Worm (Caenorhabditis elegans): Measurements from ENCODE around the gene irg-7.

Gene irg-7

ce11 chrX:3245812-3246211 is 2.4 kb upstream of the irg-7 start, which contains the start of gene F40F4.7:
Gene F40F4.7, minus strand, starts transcription at chrX:3245933.
- TF ChIP-seq cog-1 (tag; optimal IDR thresholded peaks at IDR 0.05) (peak; percentile 41), T22C8.4 (GFP tag; IDR thresholded peaks at IDR 0.05) (no peak)

DNA sequence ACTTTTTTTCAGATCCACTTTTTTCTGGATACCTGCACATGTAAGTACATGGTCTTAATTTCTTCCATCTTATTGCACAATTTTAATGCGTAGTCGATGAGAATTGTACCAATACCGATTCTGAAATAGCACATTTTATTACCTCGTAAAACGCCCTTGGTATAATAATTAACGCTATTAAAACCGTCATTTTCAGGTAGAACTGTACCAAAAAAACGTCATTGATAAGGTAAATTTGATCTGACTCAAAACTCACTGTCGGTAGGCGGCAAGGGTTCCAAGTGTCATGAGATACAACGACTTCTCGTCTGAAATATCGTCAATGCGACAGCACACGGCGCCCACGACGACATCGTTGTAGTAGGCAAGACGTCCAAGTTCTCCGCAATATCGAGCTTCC is 966 bp upstream of the irg-7 start:
- TF ChIP-seq ztf-23 (GFP tag; IDR thresholded peaks at IDR 0.05), result no peak
- no peak for TF ChIP-seq ref-1 (GFP tag; conservative IDR thresholded peaks at IDR 0.05)
- no peak for TF ChIP-seq klf-2 (GFP tag; conservative IDR thresholded peaks at IDR 0.05)
- no peak for TF ChIP-seq med-1 (GFP tag; optimal IDR thresholded peaks at IDR 0.05; ENCODE audit: insufficient read depth)
- TF ChIP-seq flt-1 (GFP tag; IDR thresholded peaks at IDR 0.05), result no peak
- TF ChIP-seq tab-1 (GFP tag; IDR thresholded peaks at IDR 0.05), result no peak
- TF ChIP-seq ztf-29 (GFP tag; IDR thresholded peaks at IDR 0.05), result no peak
- TF ChIP-seq T22C8.4 (GFP tag; IDR thresholded peaks at IDR 0.05), result no peak
- TF ChIP-seq cog-1 (tag; optimal IDR thresholded peaks at IDR 0.05), result no peak

DNA sequence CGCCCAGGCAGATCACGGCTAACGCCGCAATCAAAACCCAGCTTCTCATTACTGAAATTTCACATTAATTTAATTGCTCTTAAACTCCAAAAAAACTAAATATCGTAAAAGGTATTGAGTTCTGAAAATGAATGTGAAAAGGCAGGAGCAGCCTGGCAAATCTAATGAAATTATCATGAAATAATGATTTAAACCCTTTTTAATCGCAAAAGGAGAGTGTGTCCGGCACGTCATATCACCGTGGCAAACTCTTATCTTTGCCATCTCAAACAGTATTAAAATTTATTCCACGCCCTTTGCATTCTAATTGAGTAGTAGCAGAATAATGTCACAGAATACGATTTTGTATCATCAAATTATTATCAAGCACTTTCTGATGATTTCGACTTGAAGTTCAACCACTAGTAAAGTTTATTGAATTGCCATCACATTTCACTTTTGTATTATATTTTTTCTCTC is 8.0 kb downstream of the irg-7 start, which contains the start of gene F28B4.3:
Gene F28B4.3 (minus strand): TSS at position 51 of the 459 bp plus-strand sequence.
- TF ChIP-seq klf-2 (GFP tag; conservative IDR thresholded peaks at IDR 0.05) (no peak), ztf-23 (GFP tag; IDR thresholded peaks at IDR 0.05) (no peak), ztf-29 (GFP tag; IDR thresholded peaks at IDR 0.05) (no peak), T22C8.4 (GFP tag; IDR thresholded peaks at IDR 0.05) (no peak), med-1 (GFP tag; optimal IDR thresholded peaks at IDR 0.05; ENCODE audit: insufficient read depth) (no peak), ref-1 (GFP tag; conservative IDR thresholded peaks at IDR 0.05) (no peak)

ce11 chrX:3230575-3230974 is 12.9 kb downstream of the irg-7 start:
- no peak for TF ChIP-seq klf-2 (GFP tag; conservative IDR thresholded peaks at IDR 0.05)
- TF ChIP-seq ztf-23 (GFP tag; IDR thresholded peaks at IDR 0.05), result no peak
- no peak for TF ChIP-seq T22C8.4 (GFP tag; IDR thresholded peaks at IDR 0.05)

DNA sequence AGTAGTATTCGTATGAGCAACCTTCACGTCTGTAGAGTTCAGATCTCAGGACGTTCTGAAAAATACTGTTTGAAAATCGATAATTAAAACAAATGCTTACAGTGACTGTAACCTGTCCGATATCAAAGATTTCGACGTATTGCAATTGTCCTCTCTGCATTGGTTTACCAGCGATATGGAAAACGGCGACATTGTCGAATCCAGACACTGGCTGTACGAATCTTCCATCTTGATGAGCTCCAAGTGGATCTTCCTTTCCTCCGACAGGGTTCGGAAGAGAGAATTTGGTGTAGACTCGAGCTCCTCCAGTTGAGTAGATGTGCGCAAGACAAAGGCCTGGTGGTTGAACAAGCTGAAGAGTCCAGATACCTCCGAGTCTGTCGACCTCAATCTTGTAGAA is 14.7 kb downstream of the irg-7 start:
- no peak for TF ChIP-seq flt-1 (GFP tag; IDR thresholded peaks at IDR 0.05)
- no peak for TF ChIP-seq cog-1 (tag; optimal IDR thresholded peaks at IDR 0.05)
- TF ChIP-seq ztf-23 (GFP tag; IDR thresholded peaks at IDR 0.05), result no peak
- TF ChIP-seq T22C8.4 (GFP tag; IDR thresholded peaks at IDR 0.05), result no peak
- no peak for TF ChIP-seq tab-1 (GFP tag; IDR thresholded peaks at IDR 0.05)
- no peak for TF ChIP-seq ref-1 (GFP tag; conservative IDR thresholded peaks at IDR 0.05)
- TF ChIP-seq ztf-29 (GFP tag; IDR thresholded peaks at IDR 0.05), result no peak
- TF ChIP-seq klf-2 (GFP tag; conservative IDR thresholded peaks at IDR 0.05), result no peak
- TF ChIP-seq med-1 (GFP tag; optimal IDR thresholded peaks at IDR 0.05; ENCODE audit: insufficient read depth), result no peak

- TF ChIP-seq cog-1 (tag; optimal IDR thresholded peaks at IDR 0.05), result no peak
- TF ChIP-seq med-1 (GFP tag; optimal IDR thresholded peaks at IDR 0.05; ENCODE audit: insufficient read depth), result no peak
- no peak for TF ChIP-seq ref-1 (GFP tag; conservative IDR thresholded peaks at IDR 0.05)
- no peak for TF ChIP-seq klf-2 (GFP tag; conservative IDR thresholded peaks at IDR 0.05)
- TF ChIP-seq T22C8.4 (GFP tag; IDR thresholded peaks at IDR 0.05), result no peak
- no peak for TF ChIP-seq flt-1 (GFP tag; IDR thresholded peaks at IDR 0.05)
- no peak for TF ChIP-seq tab-1 (GFP tag; IDR thresholded peaks at IDR 0.05)
- no peak for TF ChIP-seq ztf-29 (GFP tag; IDR thresholded peaks at IDR 0.05)
- TF ChIP-seq ztf-23 (GFP tag; IDR thresholded peaks at IDR 0.05), result no peak
These were observed 16.8 kb downstream of the irg-7 start for ce11 chrX:3226348-3227229.

ce11 chrX:3223135-3223534 is 20.3 kb downstream of the irg-7 start:
- TF ChIP-seq med-1 (GFP tag; optimal IDR thresholded peaks at IDR 0.05; ENCODE audit: insufficient read depth) (no peak), klf-2 (GFP tag; conservative IDR thresholded peaks at IDR 0.05) (no peak), ztf-23 (GFP tag; IDR thresholded peaks at IDR 0.05) (no peak), T22C8.4 (GFP tag; IDR thresholded peaks at IDR 0.05) (peak; percentile 19; the same call in 1 of the 2 replicates)

DNA sequence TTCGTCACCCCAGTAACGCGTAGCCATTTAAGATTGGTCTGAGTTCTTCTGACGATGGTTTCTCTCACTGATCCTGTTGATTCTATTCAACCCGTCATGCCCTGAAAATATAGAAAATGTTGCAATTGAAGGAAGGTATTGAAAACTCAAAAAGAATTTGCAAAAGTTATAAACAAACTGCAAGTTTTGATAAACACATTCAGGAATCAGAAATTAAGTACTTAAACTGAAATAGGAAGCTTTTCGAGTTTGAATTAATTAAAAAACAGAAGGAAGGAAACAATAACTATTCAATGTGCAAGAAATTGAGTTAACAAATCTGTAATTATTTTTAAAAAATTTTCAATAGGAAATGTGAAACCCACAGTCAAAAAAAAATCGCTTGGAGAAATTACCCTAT is 23.2 kb downstream of the irg-7 start, which contains the start of gene rgl-1:
Gene rgl-1 (minus strand): TSS at position 101 of the 400 bp plus-strand sequence.
- TF ChIP-seq ref-1 (GFP tag; conservative IDR thresholded peaks at IDR 0.05), result no peak
- TF ChIP-seq ztf-23 (GFP tag; IDR thresholded peaks at IDR 0.05), result no peak
- TF ChIP-seq T22C8.4 (GFP tag; IDR thresholded peaks at IDR 0.05), result no peak
- no peak for TF ChIP-seq ztf-29 (GFP tag; IDR thresholded peaks at IDR 0.05)
- no peak for TF ChIP-seq cog-1 (tag; optimal IDR thresholded peaks at IDR 0.05)
- no peak for TF ChIP-seq med-1 (GFP tag; optimal IDR thresholded peaks at IDR 0.05; ENCODE audit: insufficient read depth)
- no peak for TF ChIP-seq klf-2 (GFP tag; conservative IDR thresholded peaks at IDR 0.05)
- TF ChIP-seq tab-1 (GFP tag; IDR thresholded peaks at IDR 0.05), result no peak
- no peak for TF ChIP-seq flt-1 (GFP tag; IDR thresholded peaks at IDR 0.05)

DNA sequence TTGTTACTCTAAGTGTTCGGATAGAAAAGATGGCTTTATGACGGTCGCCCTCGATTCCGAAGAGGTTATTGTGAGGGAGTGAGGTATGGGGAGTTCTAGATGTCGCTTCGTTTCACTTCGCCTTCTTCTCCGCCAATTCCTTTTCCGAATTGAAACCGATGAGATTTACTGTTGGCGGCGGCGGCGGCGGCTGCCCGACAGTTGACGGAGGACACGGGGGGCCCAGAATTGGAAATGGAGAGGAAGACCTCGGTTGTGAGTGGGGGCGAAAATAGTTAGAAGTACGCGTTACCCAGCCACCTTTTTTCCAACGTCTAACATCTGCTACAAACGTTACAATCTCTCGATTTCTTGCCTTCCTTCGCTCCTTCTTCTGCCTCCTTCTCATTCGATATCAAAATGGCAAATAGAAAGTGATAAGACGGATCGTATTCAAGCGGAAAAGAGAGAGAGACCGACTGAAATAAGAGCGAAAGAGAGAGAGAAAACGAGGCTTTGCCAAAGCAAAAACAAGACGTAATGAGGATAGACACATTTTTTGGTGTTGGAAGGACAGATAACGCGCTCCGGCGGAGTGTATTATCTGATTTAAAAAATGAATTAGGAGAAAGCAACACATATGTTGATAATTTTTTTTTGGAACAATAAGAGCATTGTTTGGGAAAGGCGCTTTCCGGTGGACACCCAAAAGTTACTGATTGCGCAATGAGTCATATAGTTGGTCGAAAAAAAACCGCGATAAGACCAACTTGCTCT is 25.2 kb downstream of the irg-7 start:
- TF ChIP-seq T22C8.4 (GFP tag; IDR thresholded peaks at IDR 0.05), result no peak
- TF ChIP-seq ztf-23 (GFP tag; IDR thresholded peaks at IDR 0.05), result 0 out of 2 replicates have a peak, but pooled peaks have one; percentile 13
- no peak for TF ChIP-seq flt-1 (GFP tag; IDR thresholded peaks at IDR 0.05)

DNA sequence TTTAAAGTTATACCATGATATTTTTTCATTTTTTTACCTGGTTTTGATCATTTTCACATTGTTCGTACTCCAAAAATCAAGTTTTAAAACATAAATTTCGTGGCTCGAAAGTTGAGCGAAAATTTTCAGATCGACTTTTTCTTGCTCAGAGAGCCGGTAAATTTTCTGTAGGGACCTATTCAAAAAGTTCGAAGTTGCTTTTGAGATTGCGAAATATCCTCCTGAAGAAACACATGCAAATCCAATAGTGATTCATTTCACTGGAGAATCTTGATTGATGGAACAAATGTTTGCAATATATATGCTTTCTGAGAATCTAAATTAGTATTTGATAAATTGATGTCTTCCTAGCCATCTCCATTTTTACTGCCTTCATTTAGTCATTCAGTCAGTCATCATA is 26.7 kb downstream of the irg-7 start:
- TF ChIP-seq klf-2 (GFP tag; conservative IDR thresholded peaks at IDR 0.05) (no peak), T22C8.4 (GFP tag; IDR thresholded peaks at IDR 0.05) (no peak), flt-1 (GFP tag; IDR thresholded peaks at IDR 0.05) (no peak), ztf-23 (GFP tag; IDR thresholded peaks at IDR 0.05) (no peak), med-1 (GFP tag; optimal IDR thresholded peaks at IDR 0.05; ENCODE audit: insufficient read depth) (no peak)
